Fruit fly (Drosophila melanogaster) whole organism, embryonic: ENCODE results near the gene Gpdh3.
A peak's percentile ranks its signal among the peaks of the same experiment; 100 is the strongest.

Experiments
- ATbp ChIP-seq: fragments of 200-800 bp; sonication (Bioruptor generic); optimal IDR thresholded peaks from 2 replicates; lab custom pipeline; 2017; ENCODE audit warnings: missing biosample characterization, mild to moderate bottlenecking, missing genetic modification characterization, missing genetic modification reagents
- B-H2 ChIP-seq: fragments of 200-800 bp; sonication (Bioruptor generic); optimal IDR thresholded peaks from 2 replicates; lab custom pipeline; 2018; ENCODE audit warnings: missing biosample characterization, mild to moderate bottlenecking, missing genetic modification characterization
- Bgb ChIP-seq: fragments of 200-800 bp; sonication (Bioruptor generic); IDR thresholded peaks from 2 replicates; pipeline ENCODE4 v1.3.6; 2022; ENCODE audit warnings: missing biosample characterization, missing genetic modification characterization; ENCODE audit not compliant: partially characterized antibody
- C15 ChIP-seq: fragments of 200-800 bp; sonication (Bioruptor generic); IDR thresholded peaks from 3 replicates; pipeline ENCODE4 v1.3.6; 2022; ENCODE audit warnings: missing biosample characterization, missing genetic modification characterization
- CG11696 ChIP-seq: fragments of 200-800 bp; sonication (Bioruptor generic); IDR thresholded peaks from 2 replicates; pipeline ENCODE4 v1.3.6; 2022; ENCODE audit warnings: missing biosample characterization, missing genetic modification characterization
- CG12769 ChIP-seq: fragments of 200-800 bp; sonication (Bioruptor generic); optimal IDR thresholded peaks from 2 replicates; lab custom pipeline; 2019; ENCODE audit warnings: missing biosample characterization, mild to moderate bottlenecking, missing genetic modification characterization, moderate library complexity
- CG13775 ChIP-seq: fragments of 200-800 bp; sonication (Bioruptor generic); optimal IDR thresholded peaks from 3 replicates; lab custom pipeline; 2017; ENCODE audit warnings: missing biosample characterization, mild to moderate bottlenecking, missing genetic modification characterization
- CG14860 ChIP-seq: fragments of 200-800 bp; sonication (Bioruptor generic); IDR thresholded peaks from 3 replicates; pipeline ENCODE4 v1.3.6; 2022; ENCODE audit warnings: missing biosample characterization, missing genetic modification characterization; ENCODE audit not compliant: partially characterized antibody
- CG1647 ChIP-seq: fragments of 200-800 bp; sonication (Bioruptor generic); optimal IDR thresholded peaks from 3 replicates; lab custom pipeline; 2016; ENCODE audit warnings: missing biosample characterization, missing genetic modification characterization
- CG2678 ChIP-seq: fragments of 200-800 bp; sonication (Bioruptor generic); optimal IDR thresholded peaks from 3 replicates; lab custom pipeline; 2019; ENCODE audit warnings: missing biosample characterization, mild to moderate bottlenecking, missing genetic modification characterization, moderate library complexity
- CG31441 ChIP-seq: fragments of 200-800 bp; sonication (Bioruptor generic); IDR thresholded peaks from 2 replicates; pipeline ENCODE4 v1.3.6; 2022; ENCODE audit warnings: missing biosample characterization, missing genetic modification characterization
- CG3281 ChIP-seq: fragments of 200-800 bp; sonication (Bioruptor generic); optimal IDR thresholded peaks from 3 replicates; lab custom pipeline; 2017; ENCODE audit warnings: missing biosample characterization, mild to moderate bottlenecking, missing genetic modification characterization
- CG42726 ChIP-seq: fragments of 200-800 bp; sonication (Bioruptor generic); IDR thresholded peaks from 2 replicates; pipeline ENCODE4 v1.3.6; 2022; ENCODE audit warnings: missing biosample characterization, missing genetic modification characterization; ENCODE audit not compliant: partially characterized antibody
- CG4707 ChIP-seq: fragments of 200-800 bp; sonication (Bioruptor generic); optimal IDR thresholded peaks from 2 replicates; lab custom pipeline; 2018; ENCODE audit warnings: missing biosample characterization, mild to moderate bottlenecking, missing genetic modification characterization, moderate library complexity
- CG8281 ChIP-seq: fragments of 200-800 bp; sonication (Bioruptor generic); optimal IDR thresholded peaks from 2 replicates; lab custom pipeline; 2018; ENCODE audit warnings: missing biosample characterization, mild to moderate bottlenecking, missing genetic modification characterization, moderate library complexity
- CG8290 ChIP-seq, 3 experiments: fragments of 200-800 bp; sonication (Bioruptor generic); optimal IDR thresholded peaks; 2 replicates each; lab custom pipeline; 2016 to 2019; ENCODE audit warnings: missing biosample characterization in 3 of 3, missing genetic modification characterization in 3 of 3, mild to moderate bottlenecking in 2 of 3, moderate library complexity in 1 of 3
- CG9437 ChIP-seq: fragments of 200-800 bp; sonication (Bioruptor generic); optimal IDR thresholded peaks from 2 replicates; lab custom pipeline; 2018; ENCODE audit warnings: missing biosample characterization, mild to moderate bottlenecking, missing genetic modification characterization
- CG9727 ChIP-seq: fragments of 200-800 bp; sonication (Bioruptor generic); optimal IDR thresholded peaks from 3 replicates; lab custom pipeline; 2017; ENCODE audit warnings: missing biosample characterization, mild to moderate bottlenecking, missing genetic modification characterization
- Dad ChIP-seq: fragments of 200-800 bp; sonication (Bioruptor generic); optimal IDR thresholded peaks from 3 replicates; lab custom pipeline; 2016; ENCODE audit warnings: missing biosample characterization, missing genetic modification characterization
- Dek ChIP-seq: fragments of 200-800 bp; sonication (Bioruptor generic); optimal IDR thresholded peaks from 3 replicates; lab custom pipeline; 2019; ENCODE audit warnings: missing biosample characterization, mild to moderate bottlenecking, missing genetic modification characterization, moderate library complexity
- Ets65A ChIP-seq: fragments of 200-800 bp; sonication (Bioruptor generic); peaks from one replicate; lab custom pipeline; 2016; ENCODE audit warnings: missing biosample characterization, missing genetic modification characterization
- Fer3 ChIP-seq: fragments of 200-800 bp; sonication (Bioruptor generic); optimal IDR thresholded peaks from 2 replicates; lab custom pipeline; 2018; ENCODE audit warnings: missing biosample characterization, mild to moderate bottlenecking, missing genetic modification characterization, moderate library complexity
- Med ChIP-seq: fragments of 200-800 bp; sonication (Bioruptor generic); peaks from one replicate; lab custom pipeline; 2016; ENCODE audit warnings: missing biosample characterization, missing genetic modification characterization, mild to moderate bottlenecking, inconsistent platforms, moderate library complexity
- Meics ChIP-seq: fragments of 200-800 bp; sonication (Bioruptor generic); optimal IDR thresholded peaks from 2 replicates; lab custom pipeline; 2017; ENCODE audit warnings: missing biosample characterization, mild to moderate bottlenecking, missing genetic modification characterization
- NC2α ChIP-seq: fragments of 200-800 bp; sonication (Bioruptor generic); optimal IDR thresholded peaks from 2 replicates; lab custom pipeline; 2016; ENCODE audit warnings: missing biosample characterization, missing genetic modification characterization
- Ptx1 ChIP-seq: fragments of 200-800 bp; sonication (Bioruptor generic); IDR thresholded peaks from 2 replicates; pipeline ENCODE4 v1.3.6; 2022; ENCODE audit warnings: missing biosample characterization, missing genetic modification characterization
- da ChIP-seq: fragments of 200-800 bp; sonication (Bioruptor generic); optimal IDR thresholded peaks from 2 replicates; lab custom pipeline; 2016; ENCODE audit warnings: missing biosample characterization, missing genetic modification characterization
- dan ChIP-seq: fragments of 200-800 bp; sonication (Bioruptor generic); IDR thresholded peaks from 2 replicates; pipeline ENCODE4 v1.3.6; 2022; ENCODE audit warnings: missing biosample characterization, missing genetic modification characterization
- danr ChIP-seq: fragments of 200-800 bp; sonication (Bioruptor generic); IDR thresholded peaks from 2 replicates; pipeline ENCODE4 v1.3.6; 2022; ENCODE audit warnings: missing biosample characterization, missing genetic modification characterization
- disco-r ChIP-seq: fragments of 200-800 bp; sonication (Bioruptor generic); optimal IDR thresholded peaks from 2 replicates; lab custom pipeline; 2016; ENCODE audit warnings: missing biosample characterization, missing genetic modification characterization
- dmrt11E ChIP-seq: fragments of 200-800 bp; sonication (Bioruptor generic); optimal IDR thresholded peaks from 3 replicates; lab custom pipeline; 2018; ENCODE audit warnings: missing biosample characterization, mild to moderate bottlenecking, missing genetic modification characterization, moderate library complexity
- en ChIP-seq: fragments of 200-800 bp; sonication (Bioruptor generic); optimal IDR thresholded peaks from 2 replicates; lab custom pipeline; 2016; ENCODE audit warnings: missing biosample characterization, missing genetic modification characterization
- fd102C ChIP-seq: fragments of 200-800 bp; sonication (Bioruptor generic); optimal IDR thresholded peaks from 2 replicates; lab custom pipeline; 2018; ENCODE audit warnings: missing biosample characterization, mild to moderate bottlenecking, missing genetic modification characterization, moderate library complexity
- gem ChIP-seq: fragments of 200-800 bp; sonication (Bioruptor generic); optimal IDR thresholded peaks from 2 replicates; lab custom pipeline; 2019; ENCODE audit warnings: missing biosample characterization, mild to moderate bottlenecking, missing genetic modification characterization, moderate library complexity
- ham ChIP-seq: fragments of 200-800 bp; sonication (Bioruptor generic); IDR thresholded peaks from 2 replicates; pipeline ENCODE4 v1.3.6; 2022; ENCODE audit warnings: missing biosample characterization, missing genetic modification characterization
- kni ChIP-seq: fragments of 200-800 bp; sonication (Bioruptor generic); optimal IDR thresholded peaks from 3 replicates; lab custom pipeline; 2017; ENCODE audit warnings: mild to moderate bottlenecking, missing biosample characterization, missing genetic modification reagents, missing genetic modification characterization
- knrl ChIP-seq: fragments of 200-800 bp; sonication (Bioruptor generic); IDR thresholded peaks from 3 replicates; pipeline ENCODE4 v1.3.6; 2022; ENCODE audit warnings: missing biosample characterization, missing genetic modification characterization; ENCODE audit not compliant: partially characterized antibody
- lilli ChIP-seq: fragments of 200-800 bp; sonication (Bioruptor generic); optimal IDR thresholded peaks from 3 replicates; lab custom pipeline; 2016; ENCODE audit warnings: missing biosample characterization, missing genetic modification characterization
- p53 ChIP-seq: fragments of 200-800 bp; sonication (Bioruptor generic); optimal IDR thresholded peaks from 2 replicates; lab custom pipeline; 2016; ENCODE audit warnings: missing biosample characterization, missing genetic modification characterization
- pfk ChIP-seq: fragments of 200-800 bp; sonication (Bioruptor generic); optimal IDR thresholded peaks from 2 replicates; lab custom pipeline; 2018; ENCODE audit warnings: missing biosample characterization, mild to moderate bottlenecking, missing genetic modification characterization, moderate library complexity
- rib ChIP-seq: fragments of 200-800 bp; sonication (Bioruptor generic); IDR thresholded peaks from 2 replicates; pipeline ENCODE4 v1.3.6; 2022; ENCODE audit warnings: missing biosample characterization, missing genetic modification characterization
- row ChIP-seq: fragments of 200-800 bp; sonication (Bioruptor generic); IDR thresholded peaks from 3 replicates; pipeline ENCODE4 v1.3.6; 2022; ENCODE audit warnings: missing biosample characterization, missing genetic modification characterization
- sim ChIP-seq: fragments of 200-800 bp; sonication (Bioruptor generic); IDR thresholded peaks from 2 replicates; pipeline ENCODE4 v1.3.6; 2022; ENCODE audit warnings: missing biosample characterization, missing genetic modification characterization
- slou ChIP-seq: fragments of 200-800 bp; sonication (Bioruptor generic); optimal IDR thresholded peaks from 3 replicates; lab custom pipeline; 2016; ENCODE audit warnings: missing biosample characterization, missing genetic modification characterization
- tio ChIP-seq: fragments of 200-800 bp; sonication (Bioruptor generic); optimal IDR thresholded peaks from 2 replicates; lab custom pipeline; 2017; ENCODE audit warnings: missing biosample characterization, missing genetic modification characterization, inconsistent platforms
- unpg ChIP-seq: fragments of 200-800 bp; sonication (Bioruptor generic); optimal IDR thresholded peaks from 3 replicates; lab custom pipeline; 2018; ENCODE audit warnings: missing biosample characterization, mild to moderate bottlenecking, missing genetic modification characterization, moderate library complexity
- usp ChIP-seq: fragments of >200 bp; optimal IDR thresholded peaks from 2 replicates; lab custom pipeline; 2017; ENCODE audit warnings: missing biosample characterization, missing genetic modification characterization

The Gpdh3 gene

DNA sequence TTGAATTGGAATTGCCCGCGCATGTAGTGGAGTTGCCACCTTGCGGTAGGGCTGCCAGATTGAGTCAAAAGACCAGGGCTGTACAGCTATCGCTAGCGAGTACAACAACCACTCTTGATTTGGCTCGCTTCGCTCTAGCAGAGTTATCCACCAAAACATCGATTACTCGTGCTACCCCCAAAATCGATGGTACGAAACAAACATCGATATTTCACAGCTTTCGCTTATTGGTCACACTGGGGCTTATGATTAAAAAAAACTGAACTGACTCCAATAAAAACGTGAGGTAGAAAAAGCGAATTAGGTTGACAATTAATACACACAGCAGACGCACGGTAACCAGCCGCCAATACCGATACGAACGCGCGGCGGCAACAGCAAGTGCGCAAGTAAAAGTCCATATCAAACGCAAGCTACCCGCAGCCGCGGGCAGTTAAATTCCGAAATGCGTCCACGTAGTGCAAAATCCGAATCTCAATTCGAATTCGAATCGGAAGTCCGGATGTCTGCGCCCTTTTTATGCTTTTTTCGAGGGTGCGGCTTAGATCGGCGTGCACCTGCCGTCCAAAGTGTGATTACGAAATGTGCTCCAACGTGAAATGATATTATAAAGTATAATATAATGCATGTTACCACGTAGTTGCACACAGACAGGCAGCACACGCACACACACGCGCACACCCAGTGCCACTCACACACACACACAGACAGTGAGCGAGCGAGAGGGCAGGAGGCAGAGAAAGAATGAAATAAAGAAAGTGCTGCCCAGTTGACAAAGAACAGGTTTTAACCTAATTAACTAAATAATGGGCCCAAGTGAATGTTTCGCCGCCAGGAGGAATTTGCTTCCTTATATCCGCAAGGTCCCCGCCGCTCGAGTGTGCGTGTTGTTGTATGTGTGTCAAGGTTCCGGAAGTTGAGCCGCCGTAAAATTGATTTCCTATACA lies 25.1 kb upstream of the Gpdh3 start, which contains the start of gene Sar1 (continued):
- peak; percentile 3 for TF ChIP-seq kni (GFP tag; lab: Kevin White, UChicago)
- no peak for TF ChIP-seq fd102C (GFP tag; lab: Kevin White, UChicago)
- TF ChIP-seq dmrt11E, result peak; percentile 5
- no peak for TF ChIP-seq unpg
- no peak for TF ChIP-seq CG11696 (GFP tag; lab: Robert Waterston, UW)
- peak; percentile 26 for TF ChIP-seq disco-r (GFP tag; lab: Kevin White, UChicago)
- no peak for TF ChIP-seq en
- TF ChIP-seq NC2α (GFP tag; lab: Kevin White, UChicago), result no peak
- peak; percentile 55 for TF ChIP-seq CG9437 (GFP tag; lab: Kevin White, UChicago)

DNA sequence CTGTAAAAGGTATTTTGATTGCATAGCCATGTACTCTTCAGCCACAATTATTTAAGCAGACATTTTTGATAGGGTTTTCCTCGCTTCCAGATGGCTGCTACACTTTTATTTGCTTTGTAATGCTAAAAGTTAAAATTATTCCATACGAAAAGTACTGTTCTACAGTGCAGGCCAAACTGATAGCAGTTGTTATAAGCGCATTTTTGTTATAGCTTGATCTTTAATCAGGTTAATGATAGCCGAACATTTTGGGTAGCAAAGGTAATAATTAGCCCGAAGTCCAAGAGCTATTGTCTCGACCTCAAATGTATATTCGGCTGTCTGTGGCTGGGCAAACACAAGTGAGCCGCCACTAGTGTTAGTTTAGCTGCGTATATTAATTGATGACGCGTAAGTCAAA lies 23.9 kb upstream of the Gpdh3 start:
- TF ChIP-seq Fer3 (tag; lab: Kevin White, UChicago) (peak; percentile 18), tio (peak; percentile 22), CG31441 (no peak), lilli (GFP tag; lab: Kevin White, UChicago) (peak; percentile 19), danr (GFP tag; lab: Robert Waterston, UW) (no peak), Dad (GFP tag; lab: Kevin White, UChicago) (no peak), row (GFP tag; lab: Robert Waterston, UW) (0 out of 3 replicates have a peak, but pooled peaks have one; percentile 5), Meics (GFP tag; lab: Kevin White, UChicago) (peak; percentile 17), CG2678 (tag; lab: Kevin White, UChicago) (peak; percentile 12), CG13775 (GFP tag; lab: Kevin White, UChicago) (no peak), CG8281 (tag; lab: Kevin White, UChicago) (no peak), CG4707 (no peak), CG14860 (GFP tag; lab: Robert Waterston, UW) (no peak), dan (GFP tag; lab: Robert Waterston, UW) (no peak), ham (GFP tag; lab: Robert Waterston, UW) (no peak), Ptx1 (GFP tag; lab: Robert Waterston, UW) (0 out of 2 replicates have a peak, but pooled peaks have one; percentile 7), Ets65A (peak; percentile 45), Bgb (GFP tag; lab: Robert Waterston, UW) (no peak), sim (GFP tag; lab: Robert Waterston, UW) (no peak), usp (GFP tag; lab: Kevin White, UChicago) (no peak), CG1647 (no peak), B-H2 (no peak), CG12769 (peak; percentile 13), knrl (GFP tag; lab: Robert Waterston, UW) (no peak), p53 (no peak), da (no peak), rib (no peak), gem (peak; percentile 1), Dek (tag; lab: Kevin White, UChicago) (no peak), CG9727 (GFP tag; lab: Kevin White, UChicago) (peak; percentile 4), CG8290 (GFP tag; optimal IDR thresholded peaks at IDR 0.05; lab: Kevin White, UChicago) (no peak), CG8290 (tag; optimal IDR thresholded peaks at IDR 0.05; lab: Kevin White, UChicago) (peak in 1 of 2 experiments; percentile 20), CG3281 (GFP tag; lab: Kevin White, UChicago) (peak; percentile 13), CG42726 (no peak), C15 (GFP tag; lab: Robert Waterston, UW) (no peak), pfk (GFP tag; lab: Kevin White, UChicago) (no peak), Med (GFP tag; lab: Kevin White, UChicago) (peak; percentile 55), slou (GFP tag; lab: Kevin White, UChicago) (no peak), ATbp (GFP tag; lab: Kevin White, UChicago) (no peak)
